Fruit fly (Drosophila melanogaster) whole organism, adult: ENCODE measurements around the gene CG14329.

ENCODE experiments used
- CG11617 ChIP-seq: fragments of 200-800 bp; sonication (Bioruptor generic); optimal IDR thresholded peaks from 2 replicates; lab custom pipeline; 2017; ENCODE audit warnings: mild to moderate bottlenecking, missing biosample characterization, missing genetic modification reagents, missing genetic modification characterization
- CG12768 ChIP-seq: fragments of 200-800 bp; sonication (Bioruptor generic); optimal IDR thresholded peaks from 2 replicates; lab custom pipeline; 2017; ENCODE audit warnings: missing biosample characterization, missing genetic modification characterization, mild to moderate bottlenecking, moderate library complexity, missing genetic modification reagents
- CG14711 ChIP-seq: fragments of 200-800 bp; sonication (Bioruptor generic); optimal IDR thresholded peaks from 2 replicates; lab custom pipeline; 2018; ENCODE audit warnings: missing biosample characterization, mild to moderate bottlenecking, missing genetic modification characterization, moderate library complexity
- CG1620 ChIP-seq: fragments of 200-800 bp; sonication (Bioruptor generic); optimal IDR thresholded peaks from 2 replicates; lab custom pipeline; 2016; ENCODE audit warnings: missing biosample characterization, missing genetic modification characterization
- CG33017 ChIP-seq: fragments of 200-800 bp; sonication (Bioruptor generic); optimal IDR thresholded peaks from 2 replicates; lab custom pipeline; 2018; ENCODE audit warnings: missing biosample characterization, mild to moderate bottlenecking, missing genetic modification characterization, moderate library complexity
- CG5204 ChIP-seq: fragments of 200-800 bp; sonication (Bioruptor generic); optimal IDR thresholded peaks from 2 replicates; lab custom pipeline; 2016; ENCODE audit warnings: missing biosample characterization, missing genetic modification characterization
- CG7045 ChIP-seq: fragments of 200-800 bp; sonication (Bioruptor generic); optimal IDR thresholded peaks from 2 replicates; lab custom pipeline; 2017; ENCODE audit warnings: missing biosample characterization, mild to moderate bottlenecking, missing genetic modification characterization
- CG7101 ChIP-seq: fragments of 200-800 bp; sonication (Bioruptor generic); optimal IDR thresholded peaks from 2 replicates; lab custom pipeline; 2018; ENCODE audit warnings: missing biosample characterization, mild to moderate bottlenecking, missing genetic modification characterization, moderate library complexity
- Clk ChIP-seq: fragments of 200-800 bp; sonication (Bioruptor generic); optimal IDR thresholded peaks from 2 replicates; lab custom pipeline; 2017; ENCODE audit warnings: missing biosample characterization, missing genetic modification characterization
- Crg-1 ChIP-seq: fragments of 200-800 bp; sonication (Bioruptor generic); optimal IDR thresholded peaks from 2 replicates; lab custom pipeline; 2016; ENCODE audit warnings: missing biosample characterization, missing genetic modification characterization
- Hr96 ChIP-seq: fragments of 200-800 bp; sonication (Bioruptor generic); optimal IDR thresholded peaks from 2 replicates; lab custom pipeline; 2016; ENCODE audit warnings: missing biosample characterization, missing genetic modification characterization
- Mnt ChIP-seq: fragments of 200-800 bp; sonication (Bioruptor generic); optimal IDR thresholded peaks from 2 replicates; lab custom pipeline; 2016; ENCODE audit warnings: missing biosample characterization, mild to moderate bottlenecking, missing genetic modification characterization
- bab1 ChIP-seq: fragments of 200-800 bp; sonication (Bioruptor generic); optimal IDR thresholded peaks from 3 replicates; lab custom pipeline; 2019; ENCODE audit warnings: missing biosample characterization, mild to moderate bottlenecking, missing genetic modification characterization, moderate library complexity
- cic ChIP-seq: fragments of 200-800 bp; sonication (Bioruptor generic); optimal IDR thresholded peaks from 2 replicates; lab custom pipeline; 2017; ENCODE audit warnings: missing biosample characterization, mild to moderate bottlenecking, missing genetic modification characterization, moderate library complexity
- cnc ChIP-seq, 2 experiments: fragments of >200 bp; optimal IDR thresholded peaks; 2 replicates each; lab custom pipeline; 2017
- kay ChIP-seq: fragments of 200-800 bp; sonication (Bioruptor generic); peaks from one replicate; lab custom pipeline; 2016; ENCODE audit warnings: missing biosample characterization, missing genetic modification characterization, borderline replicate concordance
- ovo ChIP-seq: fragments of 200-800 bp; sonication (Bioruptor generic); optimal IDR thresholded peaks from 2 replicates; lab custom pipeline; 2016; ENCODE audit warnings: missing biosample characterization, missing genetic modification characterization
- pad ChIP-seq: fragments of 200-800 bp; sonication (Bioruptor generic); optimal IDR thresholded peaks from 3 replicates; lab custom pipeline; 2017; ENCODE audit warnings: missing biosample characterization, missing genetic modification characterization, mild to moderate bottlenecking, moderate library complexity, missing genetic modification reagents
- tj ChIP-seq: fragments of 200-800 bp; sonication (Bioruptor generic); optimal IDR thresholded peaks from 3 replicates; lab custom pipeline; 2017; ENCODE audit warnings: missing biosample characterization, mild to moderate bottlenecking, missing genetic modification characterization, moderate library complexity
- toe ChIP-seq: fragments of 200-800 bp; sonication (Bioruptor generic); optimal IDR thresholded peaks from 2 replicates; lab custom pipeline; 2016; ENCODE audit warnings: missing biosample characterization, missing genetic modification characterization

The CG14329 gene

DNA sequence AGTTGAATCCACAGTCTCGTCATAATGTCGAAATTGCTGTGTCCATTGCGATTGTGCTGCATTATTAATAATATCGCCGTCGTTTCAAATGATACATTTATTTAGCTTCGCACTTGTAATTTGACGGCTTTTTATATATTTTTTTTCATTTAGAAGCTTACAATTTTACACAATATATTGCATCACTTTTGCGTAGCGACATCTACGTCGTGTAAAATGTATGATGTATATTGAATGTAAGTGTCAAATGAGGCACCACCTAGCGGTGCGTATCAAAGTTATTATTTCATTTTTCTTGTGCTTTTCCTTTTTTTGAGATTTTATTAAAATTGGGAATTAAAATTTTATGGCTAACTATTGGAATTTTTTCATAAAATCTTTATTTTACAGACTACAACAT lies 7.4 kb downstream of the CG14329 start:
- TF ChIP-seq bab1 (GFP tag; lab: Kevin White, UChicago): peak; percentile 38
- TF ChIP-seq CG33017 (tag; lab: Kevin White, UChicago): no peak

DNA sequence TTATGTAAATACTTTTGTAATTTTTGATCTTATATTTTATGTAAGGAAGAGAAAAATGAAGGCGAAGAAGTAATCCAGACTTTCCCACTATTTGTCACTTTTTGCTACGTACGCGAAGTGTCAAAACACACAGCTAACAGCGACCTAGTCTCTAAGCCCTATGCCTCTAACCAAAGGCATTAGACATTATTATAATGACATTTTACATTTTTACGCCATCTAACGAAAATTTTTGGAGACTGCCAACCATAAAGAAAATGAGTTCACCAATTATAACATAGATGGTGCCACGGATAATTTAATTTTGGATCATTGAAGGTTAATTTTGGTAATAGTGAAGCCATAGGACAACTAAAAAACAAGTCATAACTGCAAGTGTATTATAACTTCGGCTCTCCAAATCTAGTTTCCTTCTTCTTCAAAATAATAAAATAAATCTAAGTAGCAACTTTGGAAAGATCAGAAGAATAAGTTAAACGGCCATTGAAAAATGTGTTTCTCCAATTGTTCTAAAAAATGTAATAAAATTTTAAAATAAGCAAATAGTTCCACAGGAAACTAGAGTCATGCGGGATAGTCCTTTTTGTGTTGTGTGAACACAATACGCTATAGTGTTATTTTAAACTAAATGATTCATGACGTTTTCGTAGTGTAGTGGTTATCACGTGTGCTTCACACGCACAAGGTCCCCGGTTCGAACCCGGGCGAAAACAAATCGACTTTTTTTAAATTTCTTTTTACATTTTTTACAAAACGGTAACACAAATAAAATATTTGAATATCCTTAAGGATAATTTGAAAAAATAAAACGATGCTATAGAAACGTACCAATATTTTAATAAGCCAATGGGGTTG lies 8.2 kb downstream of the CG14329 start:
- peak; percentile 26 for TF ChIP-seq Hr96 (GFP tag; lab: Kevin White, UChicago)
- TF ChIP-seq CG12768 (GFP tag; lab: Kevin White, UChicago): peak; percentile 9
- no peak for TF ChIP-seq ovo (GFP tag; lab: Kevin White, UChicago)
- TF ChIP-seq cic (GFP tag; lab: Kevin White, UChicago): no peak
- no peak for TF ChIP-seq CG33017 (tag; lab: Kevin White, UChicago)
- TF ChIP-seq bab1 (GFP tag; lab: Kevin White, UChicago): no peak
- TF ChIP-seq Mnt (GFP tag; lab: Kevin White, UChicago): no peak
- peak; percentile 49 for TF ChIP-seq CG5204 (GFP tag; lab: Kevin White, UChicago)
- TF ChIP-seq toe (GFP tag; lab: Kevin White, UChicago): peak; percentile 22
- TF ChIP-seq cnc (optimal IDR thresholded peaks at IDR 0.05; lab: Kevin White, UChicago): no peak
- TF ChIP-seq CG7101 (tag; lab: Kevin White, UChicago): no peak
- peak; percentile 15 for TF ChIP-seq CG1620 (GFP tag; lab: Kevin White, UChicago)
- TF ChIP-seq kay (GFP tag; lab: Kevin White, UChicago): peak; percentile 55
- no peak for TF ChIP-seq tj (GFP tag; lab: Kevin White, UChicago)
- no peak for TF ChIP-seq CG7045 (GFP tag; lab: Kevin White, UChicago)
- no peak for TF ChIP-seq CG11617
- no peak for TF ChIP-seq Clk (GFP tag; lab: Kevin White, UChicago)
- TF ChIP-seq Crg-1: peak; percentile 1
- TF ChIP-seq pad (GFP tag; lab: Kevin White, UChicago): no peak
- TF ChIP-seq CG14711: no peak

DNA sequence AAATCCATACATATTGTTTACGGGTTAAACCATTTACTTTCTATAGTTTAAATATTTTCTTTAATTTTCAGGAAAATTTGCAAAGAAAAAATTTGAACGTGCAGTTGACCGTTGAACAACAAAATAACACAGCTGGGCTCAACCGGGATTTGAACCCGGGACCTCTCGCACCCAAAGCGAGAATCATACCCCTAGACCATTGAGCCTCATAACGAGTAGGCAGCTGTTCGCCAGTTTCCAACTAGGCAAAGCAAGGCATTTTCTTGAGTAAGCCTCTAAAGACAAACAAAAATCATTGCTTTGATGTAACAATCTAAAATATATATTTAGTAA lies 8.8 kb downstream of the CG14329 start:
- TF ChIP-seq CG5204 (GFP tag; lab: Kevin White, UChicago): no peak

DNA sequence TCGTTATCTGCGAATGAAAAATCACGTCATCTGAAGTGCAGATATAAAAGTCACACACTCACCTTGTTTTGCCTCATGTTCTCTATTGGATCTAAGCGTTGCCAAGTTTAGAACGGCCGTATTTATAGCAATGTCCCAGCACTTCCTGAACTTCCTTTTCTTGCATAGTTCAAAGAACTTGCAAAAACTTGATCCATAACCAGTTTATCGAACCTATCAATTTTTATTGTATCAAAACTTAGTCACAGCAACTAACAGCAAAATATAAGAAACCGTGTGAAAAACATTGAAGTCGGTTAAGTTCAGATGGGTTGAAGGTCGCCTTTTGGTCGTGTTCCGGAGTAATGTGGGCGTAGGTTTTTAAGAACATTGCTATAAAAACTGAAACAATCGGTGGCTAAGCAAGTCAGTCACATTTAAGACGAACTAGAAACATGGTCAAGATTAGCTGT lies 9.6 kb downstream of the CG14329 start, which contains the start of the genes CG14324 and CG14326:
Gene CG14324, minus strand, starts transcription at position 101 of the 452 bp plus-strand sequence.
Gene CG14326, plus strand, starts transcription at position 402 of the 452 bp plus-strand sequence.
- no peak for TF ChIP-seq CG7045 (GFP tag; lab: Kevin White, UChicago)
- no peak for TF ChIP-seq cnc (optimal IDR thresholded peaks at IDR 0.05; lab: Kevin White, UChicago)
- no peak for TF ChIP-seq cic (GFP tag; lab: Kevin White, UChicago)
- no peak for TF ChIP-seq kay (GFP tag; lab: Kevin White, UChicago)
- TF ChIP-seq CG33017 (tag; lab: Kevin White, UChicago): no peak
- no peak for TF ChIP-seq pad (GFP tag; lab: Kevin White, UChicago)
- no peak for TF ChIP-seq Hr96 (GFP tag; lab: Kevin White, UChicago)
- TF ChIP-seq Crg-1: no peak
- no peak for TF ChIP-seq tj (GFP tag; lab: Kevin White, UChicago)
- no peak for TF ChIP-seq Clk (GFP tag; lab: Kevin White, UChicago)

DNA sequence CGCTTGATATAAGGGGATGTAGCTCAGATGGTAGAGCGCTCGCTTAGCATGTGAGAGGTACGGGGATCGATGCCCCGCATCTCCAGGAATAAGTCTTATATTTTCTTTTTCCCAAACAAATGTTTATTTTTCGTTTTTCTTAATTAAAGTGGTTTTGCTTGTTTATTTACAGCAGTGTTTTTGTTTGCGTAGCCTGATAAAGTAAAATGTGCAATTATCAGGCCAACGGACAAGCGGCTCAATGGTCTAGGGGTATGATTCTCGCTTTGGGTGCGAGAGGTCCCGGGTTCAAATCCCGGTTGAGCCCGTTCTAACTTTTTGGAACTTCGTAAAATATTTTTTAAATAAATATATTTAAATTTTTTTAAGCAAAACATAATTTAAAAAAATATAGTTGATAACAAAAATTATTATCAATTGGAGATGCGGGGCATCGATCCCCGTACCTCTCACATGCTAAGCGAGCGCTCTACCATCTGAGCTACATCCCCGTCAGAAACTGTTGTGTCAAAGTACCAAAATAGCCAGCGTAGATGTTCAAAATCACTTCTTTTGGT lies 10.6 kb downstream of the CG14329 start:
- TF ChIP-seq toe (GFP tag; lab: Kevin White, UChicago): no peak
- no peak for TF ChIP-seq cic (GFP tag; lab: Kevin White, UChicago)
- TF ChIP-seq CG12768 (GFP tag; lab: Kevin White, UChicago): peak; percentile 30
- no peak for TF ChIP-seq tj (GFP tag; lab: Kevin White, UChicago)
- TF ChIP-seq CG1620 (GFP tag; lab: Kevin White, UChicago): no peak
- TF ChIP-seq CG33017 (tag; lab: Kevin White, UChicago): peak; percentile 22
- no peak for TF ChIP-seq CG7101 (tag; lab: Kevin White, UChicago)
- TF ChIP-seq CG5204 (GFP tag; lab: Kevin White, UChicago): no peak
- no peak for TF ChIP-seq pad (GFP tag; lab: Kevin White, UChicago)
- peak; percentile 6 for TF ChIP-seq Mnt (GFP tag; lab: Kevin White, UChicago)
- TF ChIP-seq Clk (GFP tag; lab: Kevin White, UChicago): no peak
- TF ChIP-seq CG7045 (GFP tag; lab: Kevin White, UChicago): no peak
- TF ChIP-seq CG11617: no peak
- TF ChIP-seq Crg-1: no peak
- no peak for TF ChIP-seq kay (GFP tag; lab: Kevin White, UChicago)
- no peak for TF ChIP-seq Hr96 (GFP tag; lab: Kevin White, UChicago)
- TF ChIP-seq ovo (GFP tag; lab: Kevin White, UChicago): peak; percentile 5
- peak; percentile 74 for TF ChIP-seq bab1 (GFP tag; lab: Kevin White, UChicago)
- no peak for TF ChIP-seq cnc (optimal IDR thresholded peaks at IDR 0.05; lab: Kevin White, UChicago)
- no peak for TF ChIP-seq CG14711
